Fruit fly (Drosophila melanogaster) whole organism, embryonic: ENCODE data around the gene CG43131.

Experiments used
- B-H1 ChIP-seq: fragments of 200-800 bp; sonication (Bioruptor generic); IDR thresholded peaks from 3 replicates; pipeline ENCODE4 v1.3.6; 2022; ENCODE audit warnings: missing biosample characterization, missing genetic modification characterization
- CG10431 ChIP-seq: fragments of 200-800 bp; sonication (Bioruptor generic); optimal IDR thresholded peaks from 3 replicates; lab custom pipeline; 2018; ENCODE audit warnings: missing biosample characterization, mild to moderate bottlenecking, missing genetic modification characterization
- CG11696 ChIP-seq: fragments of 200-800 bp; sonication (Bioruptor generic); IDR thresholded peaks from 2 replicates; pipeline ENCODE4 v1.3.6; 2022; ENCODE audit warnings: missing biosample characterization, missing genetic modification characterization
- CG14441 ChIP-seq: fragments of 200-800 bp; sonication (Bioruptor generic); IDR thresholded peaks from 2 replicates; pipeline ENCODE4 v1.3.6; 2022; ENCODE audit warnings: missing biosample characterization, missing genetic modification characterization
- CG15601 ChIP-seq: fragments of 200-800 bp; sonication (Bioruptor generic); optimal IDR thresholded peaks from 3 replicates; lab custom pipeline; 2019; ENCODE audit warnings: missing biosample characterization, mild to moderate bottlenecking, missing genetic modification characterization, moderate library complexity
- CG17912 ChIP-seq: fragments of 200-800 bp; sonication (Bioruptor generic); optimal IDR thresholded peaks from 2 replicates; lab custom pipeline; 2018; ENCODE audit warnings: missing biosample characterization, mild to moderate bottlenecking, missing genetic modification characterization
- CG18599 ChIP-seq: fragments of 200-800 bp; sonication (Bioruptor generic); optimal IDR thresholded peaks from 3 replicates; lab custom pipeline; 2017; ENCODE audit warnings: missing biosample characterization, missing genetic modification characterization, mild to moderate bottlenecking, moderate library complexity, missing genetic modification reagents
- CG31224 ChIP-seq: fragments of 200-800 bp; sonication (Bioruptor generic); IDR thresholded peaks from 2 replicates; pipeline ENCODE4 v1.3.6; 2022; ENCODE audit warnings: missing biosample characterization, missing genetic modification characterization
- CG3163 ChIP-seq: fragments of 200-800 bp; sonication (Bioruptor generic); optimal IDR thresholded peaks from 3 replicates; lab custom pipeline; 2016; ENCODE audit warnings: missing biosample characterization, missing genetic modification characterization
- CG3838 ChIP-seq: fragments of 200-800 bp; sonication (Bioruptor generic); optimal IDR thresholded peaks from 3 replicates; lab custom pipeline; 2016; ENCODE audit warnings: missing biosample characterization, missing genetic modification characterization
- CG43689 ChIP-seq: fragments of 200-800 bp; sonication (Bioruptor generic); IDR thresholded peaks from 2 replicates; pipeline ENCODE4 v1.3.6; 2022; ENCODE audit warnings: missing biosample characterization, missing genetic modification characterization
- CG8290 ChIP-seq, 3 experiments: fragments of 200-800 bp; sonication (Bioruptor generic); optimal IDR thresholded peaks; 2 replicates each; lab custom pipeline; 2016 to 2019; ENCODE audit warnings: missing biosample characterization in 3 of 3, missing genetic modification characterization in 3 of 3, mild to moderate bottlenecking in 2 of 3, moderate library complexity in 1 of 3
- CG9876 ChIP-seq: fragments of 200-800 bp; sonication (Bioruptor generic); optimal IDR thresholded peaks from 2 replicates; lab custom pipeline; 2016; ENCODE audit warnings: missing biosample characterization, missing genetic modification characterization
- Chrac-16 ChIP-seq: fragments of 200-800 bp; sonication (Bioruptor generic); optimal IDR thresholded peaks from 3 replicates; lab custom pipeline; 2016; ENCODE audit warnings: missing biosample characterization, missing genetic modification characterization
- Dad ChIP-seq: fragments of 200-800 bp; sonication (Bioruptor generic); optimal IDR thresholded peaks from 3 replicates; lab custom pipeline; 2016; ENCODE audit warnings: missing biosample characterization, missing genetic modification characterization
- Doc3 ChIP-seq: fragments of 200-800 bp; sonication (Bioruptor generic); IDR thresholded peaks from 3 replicates; pipeline ENCODE4 v1.3.6; 2022; ENCODE audit warnings: missing biosample characterization, missing genetic modification characterization; ENCODE audit not compliant: partially characterized antibody
- E2f1 ChIP-seq: fragments of 200-800 bp; sonication (Bioruptor generic); IDR thresholded peaks from 2 replicates; pipeline ENCODE4 v1.3.6; 2022; ENCODE audit warnings: missing biosample characterization, missing genetic modification characterization
- Fer2 ChIP-seq: fragments of 200-800 bp; sonication (Bioruptor generic); optimal IDR thresholded peaks from 2 replicates; lab custom pipeline; 2018; ENCODE audit warnings: missing biosample characterization, mild to moderate bottlenecking, missing genetic modification characterization, moderate library complexity
- Hey ChIP-seq: fragments of 200-800 bp; sonication (Bioruptor generic); optimal IDR thresholded peaks from 3 replicates; lab custom pipeline; 2018; ENCODE audit warnings: missing biosample characterization, mild to moderate bottlenecking, missing genetic modification characterization
- Hr78 ChIP-seq, 2 experiments: fragments of 200-800 bp in 1 of 2; fragments of >200 bp in 1 of 2; sonication (Bioruptor generic) in 1 of 2; optimal IDR thresholded peaks; 2 replicates each; lab custom pipeline; 2017 to 2019; ENCODE audit warnings: missing biosample characterization in 2 of 2, missing genetic modification characterization in 2 of 2, mild to moderate bottlenecking in 1 of 2, moderate library complexity in 1 of 2
- Lhr ChIP-seq: fragments of 200-800 bp; sonication (Bioruptor generic); optimal IDR thresholded peaks from 3 replicates; lab custom pipeline; 2017; ENCODE audit warnings: mild to moderate bottlenecking, missing biosample characterization, missing genetic modification reagents, missing genetic modification characterization
- MBD-R2 ChIP-seq: fragments of 200-800 bp; sonication (Bioruptor generic); IDR thresholded peaks from 2 replicates; pipeline ENCODE4 v1.3.6; 2022; ENCODE audit warnings: missing biosample characterization, missing genetic modification characterization
- MESR4 ChIP-seq: fragments of 200-800 bp; sonication (Bioruptor generic); optimal IDR thresholded peaks from 2 replicates; lab custom pipeline; 2018; ENCODE audit warnings: missing biosample characterization, mild to moderate bottlenecking, missing genetic modification characterization, moderate library complexity
- NK7.1 ChIP-seq: fragments of 200-800 bp; sonication (Bioruptor generic); optimal IDR thresholded peaks from 3 replicates; lab custom pipeline; 2016; ENCODE audit warnings: missing biosample characterization, missing genetic modification characterization
- Oli ChIP-seq: fragments of 200-800 bp; sonication (Bioruptor generic); optimal IDR thresholded peaks from 2 replicates; lab custom pipeline; 2018; ENCODE audit warnings: missing biosample characterization, mild to moderate bottlenecking, missing genetic modification characterization, moderate library complexity
- Ptx1 ChIP-seq: fragments of 200-800 bp; sonication (Bioruptor generic); IDR thresholded peaks from 2 replicates; pipeline ENCODE4 v1.3.6; 2022; ENCODE audit warnings: missing biosample characterization, missing genetic modification characterization
- Trl ChIP-seq, 3 experiments: fragments of >200 bp in 2 of 3; fragments of 200-800 bp in 1 of 3; sonication (Bioruptor generic) in 1 of 3; optimal IDR thresholded peaks; 2 replicates in 1 of 3; 3 replicates in 2 of 3; lab custom pipeline; 2016 to 2017; ENCODE audit warnings: missing biosample characterization in 1 of 3, missing genetic modification characterization in 1 of 3
- ac ChIP-seq: fragments of 200-800 bp; sonication (Bioruptor generic); optimal IDR thresholded peaks from 3 replicates; lab custom pipeline; 2017; ENCODE audit warnings: missing biosample characterization, mild to moderate bottlenecking, missing genetic modification characterization
- caup ChIP-seq: fragments of 200-800 bp; sonication (Bioruptor generic); optimal IDR thresholded peaks from 3 replicates; lab custom pipeline; 2017; ENCODE audit warnings: missing biosample characterization, mild to moderate bottlenecking, missing genetic modification characterization, moderate library complexity; ENCODE audit not compliant: severe bottlenecking
- dati ChIP-seq: fragments of 200-800 bp; sonication (Bioruptor generic); IDR thresholded peaks from 2 replicates; pipeline ENCODE4 v1.3.6; 2022; ENCODE audit warnings: missing biosample characterization, missing genetic modification characterization
- fd3F ChIP-seq: fragments of 200-800 bp; sonication (Bioruptor generic); optimal IDR thresholded peaks from 2 replicates; lab custom pipeline; 2018; ENCODE audit warnings: missing biosample characterization, mild to moderate bottlenecking, missing genetic modification characterization, moderate library complexity
- kah ChIP-seq: fragments of 200-800 bp; sonication (Bioruptor generic); optimal IDR thresholded peaks from 2 replicates; lab custom pipeline; 2018; ENCODE audit warnings: missing biosample characterization, mild to moderate bottlenecking, missing genetic modification characterization
- knrl ChIP-seq: fragments of 200-800 bp; sonication (Bioruptor generic); IDR thresholded peaks from 3 replicates; pipeline ENCODE4 v1.3.6; 2022; ENCODE audit warnings: missing biosample characterization, missing genetic modification characterization; ENCODE audit not compliant: partially characterized antibody
- lab ChIP-seq: fragments of 200-800 bp; sonication (Bioruptor generic); optimal IDR thresholded peaks from 3 replicates; lab custom pipeline; 2017; ENCODE audit warnings: missing biosample characterization, missing genetic modification characterization, mild to moderate bottlenecking, moderate library complexity, missing genetic modification reagents
- maf-S ChIP-seq: fragments of 200-800 bp; sonication (Bioruptor generic); optimal IDR thresholded peaks from 2 replicates; lab custom pipeline; 2016; ENCODE audit warnings: missing biosample characterization, missing genetic modification characterization
- mam ChIP-seq: fragments of 200-800 bp; sonication (Bioruptor generic); optimal IDR thresholded peaks from 3 replicates; lab custom pipeline; 2016; ENCODE audit warnings: missing biosample characterization, missing genetic modification characterization
- mld ChIP-seq: fragments of 200-800 bp; sonication (Bioruptor generic); IDR thresholded peaks from 3 replicates; pipeline ENCODE4 v1.3.6; 2022; ENCODE audit warnings: missing biosample characterization, missing genetic modification characterization; ENCODE audit not compliant: partially characterized antibody
- nmo ChIP-seq: fragments of 200-800 bp; sonication (Bioruptor generic); optimal IDR thresholded peaks from 2 replicates; lab custom pipeline; 2018; ENCODE audit warnings: missing biosample characterization, mild to moderate bottlenecking, missing genetic modification characterization, moderate library complexity
- oc ChIP-seq: fragments of 200-800 bp; sonication (Bioruptor generic); optimal IDR thresholded peaks from 2 replicates; lab custom pipeline; 2018; ENCODE audit warnings: missing biosample characterization, mild to moderate bottlenecking, missing genetic modification characterization, moderate library complexity
- odd ChIP-seq: fragments of 200-800 bp; sonication (Bioruptor generic); optimal IDR thresholded peaks from 2 replicates; lab custom pipeline; 2017; ENCODE audit warnings: missing biosample characterization, mild to moderate bottlenecking, missing genetic modification characterization
- pnt ChIP-seq: fragments of 200-800 bp; sonication (Bioruptor generic); optimal IDR thresholded peaks from 3 replicates; lab custom pipeline; 2016; ENCODE audit warnings: missing biosample characterization, missing genetic modification characterization
- scrt ChIP-seq: fragments of 200-800 bp; sonication (Bioruptor generic); optimal IDR thresholded peaks from 2 replicates; lab custom pipeline; 2018; ENCODE audit warnings: missing biosample characterization, mild to moderate bottlenecking, missing genetic modification characterization, moderate library complexity
- sens ChIP-seq: fragments of 200-800 bp; sonication (Bioruptor generic); peaks from one replicate; lab custom pipeline; 2016; ENCODE audit warnings: missing biosample characterization, missing genetic modification characterization
- slbo ChIP-seq: fragments of 200-800 bp; sonication (Bioruptor generic); IDR thresholded peaks from 2 replicates; pipeline ENCODE4 v1.3.6; 2022; ENCODE audit warnings: missing biosample characterization, missing genetic modification characterization
- sna ChIP-seq: fragments of 200-800 bp; sonication (Bioruptor generic); IDR thresholded peaks from 2 replicates; pipeline ENCODE4 v1.3.6; 2022; ENCODE audit warnings: missing biosample characterization, missing genetic modification characterization; ENCODE audit not compliant: partially characterized antibody
- sr ChIP-seq: fragments of 200-800 bp; sonication (Bioruptor generic); IDR thresholded peaks from 3 replicates; pipeline ENCODE4 v1.3.6; 2022; ENCODE audit warnings: missing biosample characterization, missing genetic modification characterization
- twi ChIP-seq: fragments of 200-800 bp; optimal IDR thresholded peaks from 2 replicates; lab custom pipeline; 2019; ENCODE audit warnings: missing biosample characterization, mild to moderate bottlenecking, missing genetic modification characterization, moderate library complexity
- wek ChIP-seq: fragments of 200-800 bp; sonication (Bioruptor generic); optimal IDR thresholded peaks from 3 replicates; lab custom pipeline; 2018; ENCODE audit warnings: missing biosample characterization, mild to moderate bottlenecking, missing genetic modification characterization, moderate library complexity
- yki ChIP-seq: fragments of >200 bp; optimal IDR thresholded peaks from 3 replicates; lab custom pipeline; 2018
- zen2 ChIP-seq: fragments of 200-800 bp; sonication (Bioruptor generic); IDR thresholded peaks from 3 replicates; pipeline ENCODE4 v1.3.6; 2022; ENCODE audit warnings: missing biosample characterization, missing genetic modification characterization; ENCODE audit not compliant: partially characterized antibody

The CG43131 gene

DNA sequence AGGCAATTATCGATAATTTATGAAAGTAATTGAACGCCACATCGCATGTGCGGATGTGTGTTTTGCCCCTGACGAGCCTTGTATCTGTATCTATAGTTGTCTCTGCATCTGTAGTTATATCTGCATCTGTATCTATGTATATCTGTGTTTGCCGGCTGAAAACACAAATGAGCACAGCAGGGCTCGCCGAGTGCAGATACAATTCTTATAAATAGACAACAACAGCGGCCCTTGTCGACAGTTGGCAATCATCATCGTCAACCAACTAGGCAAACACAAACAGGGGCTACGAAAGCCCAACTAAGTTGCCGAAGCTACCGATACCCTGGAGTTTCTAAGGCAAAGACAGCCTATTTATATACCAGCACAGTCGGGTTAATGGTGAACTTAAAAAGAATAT lies 2.1 kb downstream of the CG43131 start:
- no peak for TF ChIP-seq maf-S (GFP tag; lab: Kevin White, UChicago)
- no peak for TF ChIP-seq E2f1
- TF ChIP-seq oc (tag; lab: Kevin White, UChicago), result no peak
- no peak for TF ChIP-seq CG43689 (GFP tag; lab: Robert Waterston, UW)
- TF ChIP-seq CG9876 (GFP tag; lab: Kevin White, UChicago), result no peak
- no peak for TF ChIP-seq Doc3
- TF ChIP-seq Trl (optimal IDR thresholded peaks at IDR 0.05; lab: Kevin White, UChicago), result no peak
- TF ChIP-seq Trl (GFP tag; optimal IDR thresholded peaks at IDR 0.05; lab: Kevin White, UChicago), result no peak
- no peak for TF ChIP-seq CG11696 (GFP tag; lab: Robert Waterston, UW)
- peak; percentile 13 for TF ChIP-seq lab (GFP tag; lab: Kevin White, UChicago)
- no peak for TF ChIP-seq CG3163
- peak; percentile 1 for TF ChIP-seq scrt (GFP tag; lab: Kevin White, UChicago)
- no peak for TF ChIP-seq CG31224
- no peak for TF ChIP-seq fd3F (GFP tag; lab: Kevin White, UChicago)
- TF ChIP-seq pnt (GFP tag; lab: Kevin White, UChicago), result no peak
- TF ChIP-seq Chrac-16 (GFP tag; lab: Kevin White, UChicago), result no peak
- TF ChIP-seq sr (GFP tag; lab: Robert Waterston, UW), result no peak
- TF ChIP-seq kah (GFP tag; lab: Kevin White, UChicago), result no peak
- no peak for TF ChIP-seq nmo (GFP tag; lab: Kevin White, UChicago)
- no peak for TF ChIP-seq Dad (GFP tag; lab: Kevin White, UChicago)
- TF ChIP-seq MESR4, result no peak
- TF ChIP-seq Hr78 (GFP tag; optimal IDR thresholded peaks at IDR 0.05; lab: Kevin White, UChicago), result no peak
- TF ChIP-seq NK7.1, result no peak
- no peak for TF ChIP-seq MBD-R2 (GFP tag; lab: Robert Waterston, UW)
- no peak for TF ChIP-seq CG3838 (GFP tag; lab: Kevin White, UChicago)
- TF ChIP-seq Ptx1 (GFP tag; lab: Robert Waterston, UW), result no peak
- no peak for TF ChIP-seq Oli (tag; lab: Kevin White, UChicago)
- peak; percentile 30 for TF ChIP-seq odd (GFP tag; lab: Kevin White, UChicago)
- TF ChIP-seq zen2 (GFP tag; lab: Robert Waterston, UW), result no peak
- TF ChIP-seq CG15601, result peak; percentile 26
- TF ChIP-seq slbo (GFP tag; lab: Robert Waterston, UW), result no peak
- peak; percentile 61 for TF ChIP-seq sens
- no peak for TF ChIP-seq B-H1 (GFP tag; lab: Robert Waterston, UW)
- TF ChIP-seq dati (GFP tag; lab: Robert Waterston, UW), result no peak
- TF ChIP-seq CG18599 (GFP tag; lab: Kevin White, UChicago), result no peak
- peak; percentile 2 for TF ChIP-seq ac (GFP tag; lab: Kevin White, UChicago)
- TF ChIP-seq knrl (GFP tag; lab: Robert Waterston, UW), result no peak
- TF ChIP-seq mld (GFP tag; lab: Robert Waterston, UW), result no peak
- TF ChIP-seq CG17912 (GFP tag; lab: Kevin White, UChicago), result no peak
- TF ChIP-seq CG14441 (GFP tag; lab: Robert Waterston, UW), result no peak
- TF ChIP-seq wek (GFP tag; lab: Kevin White, UChicago), result no peak
- no peak for TF ChIP-seq mam
- TF ChIP-seq Fer2, result no peak
- TF ChIP-seq caup, result peak; percentile 68
- TF ChIP-seq twi, result peak; percentile 54
- no peak for TF ChIP-seq sna (GFP tag; lab: Robert Waterston, UW)
- TF ChIP-seq CG8290 (GFP tag; optimal IDR thresholded peaks at IDR 0.05; lab: Kevin White, UChicago), result no peak
- TF ChIP-seq CG8290 (tag; optimal IDR thresholded peaks at IDR 0.05; lab: Kevin White, UChicago), result peak in 1 of 2 experiments; percentile 69
- no peak for TF ChIP-seq Lhr
- no peak for TF ChIP-seq CG10431 (GFP tag; lab: Kevin White, UChicago)
- no peak for TF ChIP-seq Hey
- no peak for TF ChIP-seq yki (lab: Kevin White, UChicago)
